Fruit fly (Drosophila melanogaster): ENCODE data around the gene Phlpp.
A peak's percentile ranks its signal among the peaks of the same experiment; 100 is the strongest.

The Phlpp gene

dm6 chr2L:19009130-19009529, 49.8 kb upstream of the Phlpp start, which contains the start of gene RpL30 (continued):
- TF ChIP-seq bcd (GFP tag; optimal IDR thresholded peaks at IDR 0.05): peak; percentile 94
- no peak for TF ChIP-seq br (optimal IDR thresholded peaks at IDR 0.05)
- TF ChIP-seq Hr39 (optimal IDR thresholded peaks at IDR 0.05): no peak
- TF ChIP-seq CG12155 (GFP tag; optimal IDR thresholded peaks at IDR 0.05): peak; percentile 68
- peak; percentile 99 for TF ChIP-seq NC2β (GFP tag; optimal IDR thresholded peaks at IDR 0.05)
- peak; percentile 94 for TF ChIP-seq org-1 (GFP tag; optimal IDR thresholded peaks at IDR 0.05)
- TF ChIP-seq dmrt99B (tag; optimal IDR thresholded peaks at IDR 0.05): peak; percentile 76
- peak; percentile 93 for TF ChIP-seq CG1233 (GFP tag; optimal IDR thresholded peaks at IDR 0.05)
- peak; percentile 59 for TF ChIP-seq CG16815 (GFP tag; optimal IDR thresholded peaks at IDR 0.05)
- TF ChIP-seq lola (GFP tag; optimal IDR thresholded peaks at IDR 0.05): peak in 1 of 3 experiments; percentile 62
- peak; percentile 72 for TF ChIP-seq CG30403 (GFP tag; optimal IDR thresholded peaks at IDR 0.05)
- TF ChIP-seq Optix (GFP tag; IDR thresholded peaks at IDR 0.05): peak; percentile 80
- TF ChIP-seq CG11398 (GFP tag; optimal IDR thresholded peaks at IDR 0.05): peak; percentile 94
- TF ChIP-seq schlank (tag; optimal IDR thresholded peaks at IDR 0.05): peak; percentile 92
- peak; percentile 74; the same call in 1 of the 2 replicates for TF ChIP-seq CG17612 (GFP tag; IDR thresholded peaks at IDR 0.05)
- TF ChIP-seq ranshi (GFP tag; IDR thresholded peaks at IDR 0.05): peak; percentile 89
- peak; percentile 92 for TF ChIP-seq trem (tag; optimal IDR thresholded peaks at IDR 0.05)
- TF ChIP-seq CG2889 (GFP tag; IDR thresholded peaks at IDR 0.05): peak; percentile 63; the same call in 1 of the 3 replicates
- TF ChIP-seq Eip74EF (GFP tag; optimal IDR thresholded peaks at IDR 0.05): peak in 1 of 2 experiments; percentile 88
- 0 out of 2 replicates have a peak, but pooled peaks have one; percentile 27 for TF ChIP-seq danr (GFP tag; IDR thresholded peaks at IDR 0.05)
- no peak for TF ChIP-seq usp (GFP tag; optimal IDR thresholded peaks at IDR 0.05)
- TF ChIP-seq HmgZ (tag; optimal IDR thresholded peaks at IDR 0.05): peak; percentile 97
- no peak for TF ChIP-seq Gsc (GFP tag; IDR thresholded peaks at IDR 0.05)
- TF ChIP-seq CG11696 (GFP tag; IDR thresholded peaks at IDR 0.05): no peak; the same call in 1 of the 2 replicates
- peak; percentile 37; the same call in 1 of the 2 replicates for TF ChIP-seq Taf1 (GFP tag; IDR thresholded peaks at IDR 0.05)
- TF ChIP-seq YL-1 (GFP tag; optimal IDR thresholded peaks at IDR 0.05): peak; percentile 99
- peak; percentile 75 for TF ChIP-seq gem (tag; optimal IDR thresholded peaks at IDR 0.05)
- peak; percentile 98 for TF ChIP-seq CG34376 (GFP tag; optimal IDR thresholded peaks at IDR 0.05)
- TF ChIP-seq Sry-β (GFP tag; optimal IDR thresholded peaks at IDR 0.05): peak; percentile 61
- peak; percentile 97 for TF ChIP-seq Fer1 (GFP tag; optimal IDR thresholded peaks at IDR 0.05)
- no peak for TF ChIP-seq hb (GFP tag; IDR thresholded peaks at IDR 0.05; ENCODE audit: partially characterized antibody)
- peak; percentile 78 for TF ChIP-seq Opbp (GFP tag; IDR thresholded peaks at IDR 0.05; ENCODE audit: partially characterized antibody)
- TF ChIP-seq CG5245 (GFP tag; optimal IDR thresholded peaks at IDR 0.05): peak; percentile 80
- peak; percentile 57; the same call in 2 of the 3 replicates for TF ChIP-seq Mrtf (GFP tag; IDR thresholded peaks at IDR 0.05)
- peak; percentile 88 for TF ChIP-seq CG12744 (GFP tag; optimal IDR thresholded peaks at IDR 0.05)
- TF ChIP-seq tx (GFP tag; optimal IDR thresholded peaks at IDR 0.05): peak; percentile 74
- peak; percentile 84 for TF ChIP-seq H2.0 (GFP tag; IDR thresholded peaks at IDR 0.05)
- peak; percentile 76 for TF ChIP-seq BEAF-32 (GFP tag; optimal IDR thresholded peaks at IDR 0.05)
- peak; percentile 80 for TF ChIP-seq Spps (tag; optimal IDR thresholded peaks at IDR 0.05)
- TF ChIP-seq CG14050 (GFP tag; IDR thresholded peaks at IDR 0.05): peak; percentile 82
- TF ChIP-seq kni (GFP tag; optimal IDR thresholded peaks at IDR 0.05): peak; percentile 89
- peak; percentile 86 for TF ChIP-seq CG31365 (tag; optimal IDR thresholded peaks at IDR 0.05)
- TF ChIP-seq hth (optimal IDR thresholded peaks at IDR 0.05): no peak
- peak; percentile 93 for TF ChIP-seq CG11456 (GFP tag; IDR thresholded peaks at IDR 0.05)
- TF ChIP-seq peb (GFP tag; IDR thresholded peaks at IDR 0.05): peak; percentile 42; the same call in 1 of the 2 replicates
- TF ChIP-seq Lpt (GFP tag; optimal IDR thresholded peaks at IDR 0.05): no peak
- peak; percentile 26; the same call in 1 of the 3 replicates for TF ChIP-seq Doc3 (GFP tag; IDR thresholded peaks at IDR 0.05; ENCODE audit: partially characterized antibody)
- TF ChIP-seq pita (GFP tag; optimal IDR thresholded peaks at IDR 0.05): peak; percentile 100
- peak; percentile 86 for TF ChIP-seq eyg (GFP tag; optimal IDR thresholded peaks at IDR 0.05)
- peak; percentile 56 for TF ChIP-seq CG32767 (GFP tag; IDR thresholded peaks at IDR 0.05)
- TF ChIP-seq CG4820 (GFP tag; optimal IDR thresholded peaks at IDR 0.05): peak; percentile 74

Data from whole organism, embryonic.